Worm (Caenorhabditis elegans) whole organism, early embryonic: ENCODE results near the gene K09B3.1.

Experiments
- B0310.2 ChIP-seq: sonication (generic microtip); optimal IDR thresholded peaks from 2 replicates; lab custom pipeline; 2016; ENCODE audit warnings: mild to moderate bottlenecking, missing genetic modification characterization, missing compliant biosample characterization
- F13C5.2 ChIP-seq: sonication (generic microtip); optimal IDR thresholded peaks from 2 replicates; lab custom pipeline; 2017; ENCODE audit warnings: mild to moderate bottlenecking, missing genetic modification characterization, inconsistent platforms, missing compliant biosample characterization
- aly-1 ChIP-seq: sonication (generic microtip); optimal IDR thresholded peaks from 2 replicates; lab custom pipeline; 2016; ENCODE audit warnings: missing genetic modification characterization, missing compliant biosample characterization
- ama-1 ChIP-seq: fragments of 150-350 bp; optimal IDR thresholded peaks from 2 replicates; lab custom pipeline; 2014
- ceh-13 ChIP-seq: fragments of 200-800 bp; sonication (Bioruptor generic); optimal IDR thresholded peaks from 2 replicates; lab custom pipeline; 2018; ENCODE audit warnings: mild to moderate bottlenecking, missing genetic modification characterization, missing compliant biosample characterization
- ceh-36 ChIP-seq: sonication (generic microtip); optimal IDR thresholded peaks from 2 replicates; lab custom pipeline; 2016; ENCODE audit warnings: missing genetic modification characterization, inconsistent platforms, missing compliant biosample characterization
- ets-7 ChIP-seq: sonication (generic microtip); optimal IDR thresholded peaks from 2 replicates; lab custom pipeline; 2016; ENCODE audit warnings: missing genotype, missing genetic modification characterization, missing compliant biosample characterization
- flt-1 ChIP-seq: fragments of 200-800 bp; sonication (Bioruptor generic); IDR thresholded peaks from 2 replicates; pipeline ENCODE4 v1.3.6; 2022; ENCODE audit warnings: missing genetic modification characterization, missing compliant biosample characterization
- hmbx-1 ChIP-seq: sonication (generic microtip); optimal IDR thresholded peaks from 2 replicates; lab custom pipeline; 2016; ENCODE audit warnings: mild to moderate bottlenecking, missing genetic modification characterization, missing compliant biosample characterization
- hmg-4 ChIP-seq: fragments of 200-800 bp; sonication (Bioruptor generic); optimal IDR thresholded peaks from 2 replicates; lab custom pipeline; 2018; ENCODE audit warnings: mild to moderate bottlenecking, missing genetic modification characterization, missing compliant biosample characterization
- hnd-1 ChIP-seq: sonication (generic microtip); optimal IDR thresholded peaks from 2 replicates; lab custom pipeline; 2016; ENCODE audit warnings: missing genetic modification characterization, missing compliant biosample characterization
- pes-1 ChIP-seq: fragments of 200-800 bp; sonication (Bioruptor generic); IDR thresholded peaks from 2 replicates; pipeline ENCODE4 v1.3.6; 2022; ENCODE audit warnings: missing genetic modification reagents, missing genetic modification characterization, missing compliant biosample characterization
- scrt-1 ChIP-seq: fragments of 200-800 bp; sonication (Bioruptor generic); IDR thresholded peaks from 2 replicates; pipeline ENCODE4 v1.3.6; 2022; ENCODE audit warnings: missing genetic modification characterization, missing compliant biosample characterization
- sea-1 ChIP-seq: fragments of 200-800 bp; sonication (Bioruptor generic); conservative IDR thresholded peaks from 2 replicates; pipeline ENCODE4 v1.3.6; 2022; ENCODE audit warnings: missing genetic modification characterization, missing compliant biosample characterization
- tbx-11 ChIP-seq: fragments of 200-800 bp; sonication (Bioruptor generic); IDR thresholded peaks from 2 replicates; pipeline ENCODE4 v1.3.6; 2022; ENCODE audit warnings: missing genetic modification characterization, missing compliant biosample characterization
- tbx-37 ChIP-seq: fragments of 200-800 bp; sonication (Bioruptor generic); conservative IDR thresholded peaks from 2 replicates; pipeline ENCODE4 v1.3.6; 2022; ENCODE audit warnings: missing genetic modification reagents, missing genetic modification characterization, missing compliant biosample characterization
- tra-4 ChIP-seq: sonication (generic microtip); optimal IDR thresholded peaks from 2 replicates; lab custom pipeline; 2017; ENCODE audit warnings: missing genetic modification characterization, missing compliant biosample characterization

Gene K09B3.1

DNA sequence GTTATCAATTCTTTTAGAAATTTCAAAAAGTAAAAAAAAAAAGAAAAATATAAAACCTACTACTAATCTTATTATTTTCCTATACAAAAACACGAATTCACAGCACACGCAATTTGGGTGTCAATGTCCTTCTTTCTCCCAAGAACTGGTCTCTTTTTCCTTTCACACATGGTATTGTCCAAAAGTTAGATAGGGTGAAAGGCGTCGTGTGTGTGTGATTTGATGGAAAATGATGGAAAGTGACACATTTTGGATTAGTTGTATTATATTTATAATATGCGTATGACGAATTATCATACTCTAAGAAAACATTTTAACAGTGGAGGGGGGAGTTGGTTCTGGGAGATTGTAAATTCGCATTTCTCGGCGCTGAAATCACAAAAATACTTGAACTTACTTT lies 33.2 kb downstream of the K09B3.1 start:
- no peak for TF ChIP-seq sea-1 (GFP tag; lab: Robert Waterston, UW)
- no peak for TF ChIP-seq flt-1
- no peak for TF ChIP-seq B0310.2 (tag; lab: Kevin White, UChicago)
- no peak for TF ChIP-seq ceh-13
- TF ChIP-seq pes-1, result no peak
- TF ChIP-seq hnd-1 (tag; lab: Kevin White, UChicago), result no peak

DNA sequence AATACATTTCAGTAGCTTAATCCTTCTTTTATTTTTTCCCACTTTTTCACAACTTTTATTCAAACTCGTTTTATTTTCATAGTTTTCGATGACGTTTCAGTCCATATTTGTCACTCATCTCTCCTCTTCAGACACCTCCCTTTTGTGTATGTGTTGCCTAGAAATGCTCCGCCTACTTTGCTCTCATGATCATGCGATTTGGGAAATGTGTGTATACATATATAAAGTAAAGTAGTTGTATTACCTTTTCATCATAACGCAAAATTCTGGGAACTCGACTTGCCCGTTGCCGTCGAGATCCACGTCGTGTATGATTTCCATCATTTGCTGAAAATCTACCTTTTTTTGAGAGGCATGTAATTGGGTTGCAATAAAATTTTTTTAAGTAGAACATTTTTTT lies 37.5 kb downstream of the K09B3.1 start:
- no peak for TF ChIP-seq hnd-1 (tag; lab: Kevin White, UChicago)
- TF ChIP-seq ceh-36 (tag; lab: Kevin White, UChicago), result no peak
- TF ChIP-seq ets-7 (tag; lab: Kevin White, UChicago), result no peak

DNA sequence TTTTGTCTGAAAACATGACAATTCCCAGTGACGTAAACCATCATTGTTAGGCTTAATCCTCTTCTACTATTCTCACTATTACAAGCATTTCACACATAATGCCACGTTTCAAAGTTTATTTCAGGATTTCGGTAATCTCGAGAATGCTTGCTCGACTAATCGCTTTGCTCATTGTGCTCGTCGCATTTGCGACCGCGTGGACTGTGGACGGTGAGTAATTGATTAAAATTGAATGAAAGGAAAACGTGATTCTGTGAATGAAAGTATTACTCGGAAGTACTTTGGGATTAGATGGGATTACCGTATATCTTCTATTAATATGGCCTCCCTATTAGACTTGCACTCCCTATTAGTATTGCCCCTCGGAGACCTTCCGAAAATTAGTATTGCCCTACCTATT lies 39.2 kb downstream of the K09B3.1 start:
- TF ChIP-seq tra-4 (tag; lab: Kevin White, UChicago) (no peak), tbx-37 (no peak), hmg-4 (no peak), ets-7 (tag; lab: Kevin White, UChicago) (no peak), ama-1 (lab: Kevin White, UChicago) (no peak), tbx-11 (GFP tag; lab: Robert Waterston, UW) (no peak), hmbx-1 (no peak), F13C5.2 (tag; lab: Kevin White, UChicago) (no peak), sea-1 (GFP tag; lab: Robert Waterston, UW) (no peak), pes-1 (no peak), B0310.2 (tag; lab: Kevin White, UChicago) (no peak), ceh-36 (tag; lab: Kevin White, UChicago) (no peak), aly-1 (tag; lab: Kevin White, UChicago) (no peak), scrt-1 (GFP tag; lab: Robert Waterston, UW) (no peak), flt-1 (no peak), hnd-1 (tag; lab: Kevin White, UChicago) (no peak), ceh-13 (no peak)

DNA sequence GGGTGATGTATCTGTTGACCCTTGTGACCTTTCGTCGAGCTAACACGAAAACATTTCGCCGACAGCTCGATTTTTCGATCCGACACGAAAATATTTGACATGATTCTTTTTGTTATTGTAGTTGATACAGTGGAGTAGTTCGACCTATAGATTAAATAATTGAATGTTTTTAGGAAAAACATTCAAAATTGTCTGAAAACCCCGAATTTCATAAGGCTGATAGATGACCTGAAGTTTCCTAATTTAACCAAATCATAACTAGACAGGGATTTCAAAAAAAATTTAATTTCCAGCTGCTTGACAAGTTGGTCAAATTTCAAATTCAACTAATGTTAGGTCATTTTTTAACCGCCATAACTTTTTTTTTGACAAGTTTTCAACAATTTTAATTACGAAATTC lies 40.5 kb downstream of the K09B3.1 start, which contains the start of gene cal-3:
Gene cal-3, minus strand, starts transcription at position 101 of the 400 bp plus-strand sequence.
- TF ChIP-seq hnd-1 (tag; lab: Kevin White, UChicago) (no peak), flt-1 (no peak), aly-1 (tag; lab: Kevin White, UChicago) (no peak), sea-1 (GFP tag; lab: Robert Waterston, UW) (no peak), B0310.2 (tag; lab: Kevin White, UChicago) (no peak), tra-4 (tag; lab: Kevin White, UChicago) (no peak)

DNA sequence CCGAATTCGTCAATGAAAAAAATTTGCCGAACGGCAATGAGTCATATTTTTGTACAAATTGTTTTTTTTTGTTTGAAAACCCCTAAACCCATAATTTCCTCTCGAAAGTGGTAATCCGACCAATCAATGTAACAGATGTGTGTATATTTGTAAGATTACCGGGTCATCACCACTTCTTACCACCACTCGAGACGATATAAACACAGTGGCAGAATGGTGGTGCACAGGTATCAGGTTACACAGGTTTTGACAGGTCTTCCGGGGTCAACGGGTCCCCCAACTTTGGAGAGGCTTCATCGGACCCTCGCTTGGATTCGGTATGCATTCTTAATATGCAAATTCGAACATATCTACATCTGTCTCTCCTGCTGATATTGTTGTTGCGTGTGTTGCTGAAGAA lies 44.1 kb downstream of the K09B3.1 start:
- no peak for TF ChIP-seq scrt-1 (GFP tag; lab: Robert Waterston, UW)
- no peak for TF ChIP-seq B0310.2 (tag; lab: Kevin White, UChicago)
- TF ChIP-seq ama-1 (lab: Kevin White, UChicago), result no peak
- TF ChIP-seq F13C5.2 (tag; lab: Kevin White, UChicago), result no peak

DNA sequence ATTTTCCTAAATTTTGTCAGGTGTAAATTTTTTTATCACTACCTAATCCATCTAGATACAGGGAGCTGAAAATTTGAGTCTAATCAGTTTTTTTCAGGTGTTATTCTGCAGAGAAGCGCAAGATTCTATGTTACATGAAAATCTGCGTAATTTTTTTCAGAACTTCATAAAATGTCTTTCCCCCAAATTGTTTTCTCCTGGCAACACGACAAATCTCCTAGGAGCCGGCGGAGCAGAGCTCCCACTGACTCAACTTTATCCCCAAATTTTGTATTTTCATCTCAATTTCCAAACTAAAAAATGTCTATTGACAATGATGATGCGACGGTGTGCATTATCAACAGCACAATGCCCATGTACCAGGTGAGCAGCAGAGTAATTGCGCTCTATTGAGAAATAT lies 44.9 kb downstream of the K09B3.1 start, which contains the start of gene F28F9.2:
Gene F28F9.2, plus strand, starts transcription at position 301 of the 400 bp plus-strand sequence.
- TF ChIP-seq ets-7 (tag; lab: Kevin White, UChicago), result no peak
- no peak for TF ChIP-seq ama-1 (lab: Kevin White, UChicago)
- TF ChIP-seq aly-1 (tag; lab: Kevin White, UChicago), result no peak
- TF ChIP-seq ceh-13, result no peak
- TF ChIP-seq pes-1, result no peak
- TF ChIP-seq hmg-4, result no peak
- no peak for TF ChIP-seq hmbx-1
- no peak for TF ChIP-seq scrt-1 (GFP tag; lab: Robert Waterston, UW)
- no peak for TF ChIP-seq tbx-37
- TF ChIP-seq tra-4 (tag; lab: Kevin White, UChicago), result no peak
- TF ChIP-seq flt-1, result no peak
- no peak for TF ChIP-seq ceh-36 (tag; lab: Kevin White, UChicago)
- TF ChIP-seq sea-1 (GFP tag; lab: Robert Waterston, UW), result no peak
- TF ChIP-seq B0310.2 (tag; lab: Kevin White, UChicago), result no peak
- no peak for TF ChIP-seq F13C5.2 (tag; lab: Kevin White, UChicago)
- no peak for TF ChIP-seq tbx-11 (GFP tag; lab: Robert Waterston, UW)

DNA sequence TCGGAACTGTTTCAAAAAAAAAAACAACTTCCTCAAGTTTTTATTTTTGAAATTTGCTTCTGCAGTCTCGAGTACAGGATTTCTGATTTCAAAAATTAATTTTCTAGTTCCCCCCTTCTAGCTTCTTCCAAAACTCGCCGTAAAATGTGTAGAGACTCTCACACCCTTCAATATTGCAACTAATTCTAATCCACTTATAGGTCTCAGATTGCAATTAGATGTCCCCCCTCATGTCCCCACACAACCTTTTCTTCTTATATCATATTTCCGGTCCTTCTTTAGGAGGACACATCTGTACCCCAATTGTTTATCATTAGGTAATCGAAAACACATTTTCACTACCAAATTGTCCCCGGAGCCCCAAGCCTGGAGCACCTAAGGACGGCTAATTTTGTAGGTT lies 45.9 kb downstream of the K09B3.1 start:
- TF ChIP-seq pes-1, result no peak
- no peak for TF ChIP-seq tbx-11 (GFP tag; lab: Robert Waterston, UW)
- TF ChIP-seq B0310.2 (tag; lab: Kevin White, UChicago), result no peak
- TF ChIP-seq sea-1 (GFP tag; lab: Robert Waterston, UW), result no peak
- no peak for TF ChIP-seq aly-1 (tag; lab: Kevin White, UChicago)
- no peak for TF ChIP-seq F13C5.2 (tag; lab: Kevin White, UChicago)
- no peak for TF ChIP-seq hnd-1 (tag; lab: Kevin White, UChicago)
- TF ChIP-seq hmbx-1, result no peak
- TF ChIP-seq scrt-1 (GFP tag; lab: Robert Waterston, UW), result no peak

DNA sequence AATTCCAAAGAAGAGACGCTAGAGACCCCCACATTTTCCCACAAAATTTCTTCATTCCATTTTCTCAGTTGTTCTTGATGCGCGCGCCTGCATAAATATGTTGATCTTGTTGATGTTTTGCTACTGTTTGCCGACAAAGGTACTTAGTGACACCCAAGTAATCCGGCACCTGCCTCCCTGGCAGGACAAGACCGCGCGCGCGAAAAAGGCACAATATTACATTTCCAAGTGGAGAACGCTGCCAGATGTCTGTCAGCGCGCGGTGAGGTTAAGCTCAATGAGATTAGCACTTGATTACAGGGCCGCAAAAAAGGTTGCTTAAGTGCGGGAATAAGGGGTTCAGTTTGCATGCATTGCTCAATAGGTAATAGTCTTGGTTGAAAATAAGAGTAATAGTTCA lies 47.1 kb downstream of the K09B3.1 start:
- peak; percentile 47 for TF ChIP-seq ceh-36 (tag; lab: Kevin White, UChicago)
- no peak for TF ChIP-seq ceh-13

DNA sequence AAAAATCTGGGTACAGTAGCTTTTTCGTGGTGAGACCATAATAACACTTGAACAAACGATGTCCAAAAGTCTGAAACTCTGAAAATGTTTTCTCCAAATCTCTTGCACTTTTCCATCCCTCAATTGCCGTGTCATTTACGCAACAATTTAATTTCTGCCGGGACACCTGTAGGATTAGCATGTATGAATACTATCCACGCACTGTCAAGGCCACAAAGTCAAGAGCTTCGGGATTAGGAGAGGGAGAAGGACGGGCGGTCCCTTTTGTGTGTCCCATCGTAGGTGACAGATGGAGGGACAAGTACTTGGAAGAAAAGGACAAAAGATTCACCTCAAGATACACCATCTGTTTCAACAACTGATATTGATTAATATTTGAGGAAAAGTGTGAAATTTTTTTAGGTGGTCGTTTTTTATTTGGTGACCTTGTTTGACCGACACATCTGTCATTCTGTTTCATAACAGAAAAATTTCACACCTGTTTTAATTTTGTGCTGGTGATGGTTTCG lies 48.5 kb downstream of the K09B3.1 start:
- TF ChIP-seq ceh-36 (tag; lab: Kevin White, UChicago) (peak; percentile 43), tra-4 (tag; lab: Kevin White, UChicago) (no peak)
